Fruit fly (Drosophila melanogaster) whole organism, embryonic: ENCODE data around the gene Mul1.

Experiments used
- Asciz ChIP-seq: fragments of 200-800 bp; sonication (Bioruptor generic); optimal IDR thresholded peaks from 2 replicates; lab custom pipeline; 2017; ENCODE audit warnings: missing biosample characterization, mild to moderate bottlenecking, missing genetic modification characterization, missing genetic modification reagents
- CG10366 ChIP-seq: fragments of 200-800 bp; sonication (Bioruptor generic); IDR thresholded peaks from 2 replicates; pipeline ENCODE4 v1.3.6; 2022; ENCODE audit warnings: missing biosample characterization, missing genetic modification characterization
- CG10654 ChIP-seq: fragments of 200-800 bp; sonication (Bioruptor generic); optimal IDR thresholded peaks from 2 replicates; lab custom pipeline; 2016; ENCODE audit warnings: missing biosample characterization, missing genetic modification characterization
- CG10979 ChIP-seq: fragments of 200-800 bp; sonication (Bioruptor generic); optimal IDR thresholded peaks from 2 replicates; lab custom pipeline; 2018; ENCODE audit warnings: missing biosample characterization, mild to moderate bottlenecking, missing genetic modification characterization, moderate library complexity
- CG12744 ChIP-seq: fragments of 200-800 bp; sonication (Bioruptor generic); optimal IDR thresholded peaks from 2 replicates; lab custom pipeline; 2016; ENCODE audit warnings: missing biosample characterization, missing genetic modification characterization
- CG1529 ChIP-seq: fragments of 200-800 bp; sonication (Bioruptor generic); optimal IDR thresholded peaks from 3 replicates; lab custom pipeline; 2018; ENCODE audit warnings: missing biosample characterization, missing genetic modification characterization
- CG16863 ChIP-seq: fragments of 200-800 bp; sonication (Bioruptor generic); optimal IDR thresholded peaks from 3 replicates; lab custom pipeline; 2016; ENCODE audit warnings: missing biosample characterization, missing genetic modification characterization
- CG17328 ChIP-seq: fragments of 200-800 bp; sonication (Bioruptor generic); IDR thresholded peaks from 2 replicates; pipeline ENCODE4 v1.3.6; 2022; ENCODE audit warnings: missing biosample characterization, missing genetic modification characterization
- CG17361 ChIP-seq: fragments of 200-800 bp; sonication (Bioruptor generic); IDR thresholded peaks from 3 replicates; pipeline ENCODE4 v1.3.6; 2022; ENCODE audit warnings: missing biosample characterization, missing genetic modification characterization
- CG17829 ChIP-seq: fragments of 200-800 bp; optimal IDR thresholded peaks from 2 replicates; lab custom pipeline; 2019; ENCODE audit warnings: missing biosample characterization, mild to moderate bottlenecking, missing genetic modification characterization, moderate library complexity
- CG3065 ChIP-seq: fragments of 200-800 bp; sonication (Bioruptor generic); optimal IDR thresholded peaks from 2 replicates; lab custom pipeline; 2016; ENCODE audit warnings: missing biosample characterization, missing genetic modification characterization
- CG33557 ChIP-seq: fragments of 200-800 bp; sonication (Bioruptor generic); optimal IDR thresholded peaks from 2 replicates; lab custom pipeline; 2019; ENCODE audit warnings: missing biosample characterization, mild to moderate bottlenecking, missing genetic modification characterization, moderate library complexity
- CG43689 ChIP-seq: fragments of 200-800 bp; sonication (Bioruptor generic); IDR thresholded peaks from 2 replicates; pipeline ENCODE4 v1.3.6; 2022; ENCODE audit warnings: missing biosample characterization, missing genetic modification characterization
- CG5180 ChIP-seq: fragments of 200-800 bp; sonication (Bioruptor generic); optimal IDR thresholded peaks from 3 replicates; lab custom pipeline; 2017; ENCODE audit warnings: missing biosample characterization, missing genetic modification characterization, mild to moderate bottlenecking, moderate library complexity, missing genetic modification reagents
- CG6272 ChIP-seq: fragments of 200-800 bp; sonication (Bioruptor generic); IDR thresholded peaks from 2 replicates; pipeline ENCODE4 v1.3.6; 2022; ENCODE audit warnings: missing biosample characterization, missing genetic modification characterization
- CG8281 ChIP-seq: fragments of 200-800 bp; sonication (Bioruptor generic); optimal IDR thresholded peaks from 2 replicates; lab custom pipeline; 2018; ENCODE audit warnings: missing biosample characterization, mild to moderate bottlenecking, missing genetic modification characterization, moderate library complexity
- CG9817 ChIP-seq: fragments of 200-800 bp; sonication (Bioruptor generic); optimal IDR thresholded peaks from 2 replicates; lab custom pipeline; 2018; ENCODE audit warnings: missing biosample characterization, mild to moderate bottlenecking, missing genetic modification characterization, moderate library complexity
- CG9876 ChIP-seq: fragments of 200-800 bp; sonication (Bioruptor generic); optimal IDR thresholded peaks from 2 replicates; lab custom pipeline; 2016; ENCODE audit warnings: missing biosample characterization, missing genetic modification characterization
- CTCF ChIP-seq: fragments of 200-800 bp; sonication (Bioruptor generic); optimal IDR thresholded peaks from 2 replicates; lab custom pipeline; 2017; ENCODE audit warnings: missing biosample characterization, mild to moderate bottlenecking, missing genetic modification characterization, moderate library complexity
- Chrac-16 ChIP-seq: fragments of 200-800 bp; sonication (Bioruptor generic); optimal IDR thresholded peaks from 3 replicates; lab custom pipeline; 2016; ENCODE audit warnings: missing biosample characterization, missing genetic modification characterization
- Dip3 ChIP-seq: fragments of 200-800 bp; sonication (Bioruptor generic); optimal IDR thresholded peaks from 3 replicates; lab custom pipeline; 2016; ENCODE audit warnings: missing biosample characterization, missing genetic modification characterization
- E2f2 ChIP-seq: fragments of 200-800 bp; sonication (Bioruptor generic); IDR thresholded peaks from 2 replicates; pipeline ENCODE4 v1.3.6; 2022; ENCODE audit warnings: missing biosample characterization, missing genetic modification characterization
- HHEX ChIP-seq: fragments of 200-800 bp; sonication (Bioruptor generic); optimal IDR thresholded peaks from 3 replicates; lab custom pipeline; 2017; ENCODE audit warnings: missing biosample characterization, mild to moderate bottlenecking, missing genetic modification characterization, missing genetic modification reagents
- Myb ChIP-seq: fragments of 200-800 bp; sonication (Bioruptor generic); optimal IDR thresholded peaks from 2 replicates; lab custom pipeline; 2016; ENCODE audit warnings: missing biosample characterization, missing genetic modification characterization
- NC2α ChIP-seq: fragments of 200-800 bp; sonication (Bioruptor generic); optimal IDR thresholded peaks from 2 replicates; lab custom pipeline; 2016; ENCODE audit warnings: missing biosample characterization, missing genetic modification characterization
- Pdp1 ChIP-seq, 2 experiments: fragments of 200-800 bp; sonication (Bioruptor generic); optimal IDR thresholded peaks; 3 replicates each; lab custom pipeline; 2016; ENCODE audit warnings: missing biosample characterization in 2 of 2, missing genetic modification characterization in 2 of 2, mild to moderate bottlenecking in 1 of 2, moderate library complexity in 1 of 2
- Ptx1 ChIP-seq: fragments of 200-800 bp; sonication (Bioruptor generic); IDR thresholded peaks from 2 replicates; pipeline ENCODE4 v1.3.6; 2022; ENCODE audit warnings: missing biosample characterization, missing genetic modification characterization
- Sox102F ChIP-seq: fragments of 200-800 bp; sonication (Bioruptor generic); optimal IDR thresholded peaks from 2 replicates; lab custom pipeline; 2018; ENCODE audit warnings: missing biosample characterization, mild to moderate bottlenecking, missing genetic modification characterization, moderate library complexity
- TFAM ChIP-seq: fragments of 200-800 bp; sonication (Bioruptor generic); optimal IDR thresholded peaks from 2 replicates; lab custom pipeline; 2017; ENCODE audit warnings: missing biosample characterization, missing genetic modification characterization, inconsistent platforms
- Taf1 ChIP-seq: fragments of 200-800 bp; sonication (Bioruptor generic); IDR thresholded peaks from 2 replicates; pipeline ENCODE4 v1.3.6; 2022; ENCODE audit warnings: missing biosample characterization, missing genetic modification characterization
- Xbp1 ChIP-seq: fragments of 200-800 bp; sonication (Bioruptor generic); optimal IDR thresholded peaks from 3 replicates; lab custom pipeline; 2016; ENCODE audit warnings: missing biosample characterization, mild to moderate bottlenecking, missing genetic modification characterization
- ap ChIP-seq: fragments of 200-800 bp; sonication (Bioruptor generic); IDR thresholded peaks from 2 replicates; pipeline ENCODE4 v1.3.6; 2022; ENCODE audit warnings: missing biosample characterization, missing genetic modification characterization
- ase ChIP-seq: fragments of 200-800 bp; sonication (Bioruptor generic); IDR thresholded peaks from 3 replicates; pipeline ENCODE4 v1.3.6; 2022; ENCODE audit warnings: missing biosample characterization, missing genetic modification characterization
- chif ChIP-seq, 2 experiments: fragments of 200-800 bp; sonication (Bioruptor generic); optimal IDR thresholded peaks; 3 replicates each; lab custom pipeline; 2016; ENCODE audit warnings: missing biosample characterization in 2 of 2, missing genetic modification characterization in 2 of 2
- chm ChIP-seq: fragments of 200-800 bp; sonication (Bioruptor generic); IDR thresholded peaks from 2 replicates; pipeline ENCODE4 v1.3.6; 2022; ENCODE audit warnings: missing biosample characterization, missing genetic modification characterization
- dati ChIP-seq: fragments of 200-800 bp; sonication (Bioruptor generic); IDR thresholded peaks from 2 replicates; pipeline ENCODE4 v1.3.6; 2022; ENCODE audit warnings: missing biosample characterization, missing genetic modification characterization
- dpn ChIP-seq, 2 experiments: fragments of 200-800 bp; sonication (Bioruptor generic); optimal IDR thresholded peaks; 3 replicates each; lab custom pipeline; 2016; ENCODE audit warnings: missing biosample characterization in 2 of 2, missing genetic modification characterization in 2 of 2
- esg ChIP-seq: fragments of 200-800 bp; sonication (Bioruptor generic); conservative IDR thresholded peaks from 2 replicates; pipeline ENCODE4 v1.3.6; 2022; ENCODE audit warnings: missing biosample characterization, missing genetic modification characterization
- eve ChIP-seq, 2 experiments: fragments of >200 bp; optimal IDR thresholded peaks; 2 replicates each; lab custom pipeline; 2017; ENCODE audit warnings: missing biosample characterization in 2 of 2, missing genetic modification characterization in 2 of 2
- eyg ChIP-seq: fragments of 200-800 bp; sonication (Bioruptor generic); optimal IDR thresholded peaks from 3 replicates; lab custom pipeline; 2016; ENCODE audit warnings: missing biosample characterization, missing genetic modification characterization
- gsb ChIP-seq: fragments of 200-800 bp; sonication (Bioruptor generic); IDR thresholded peaks from 2 replicates; pipeline ENCODE4 v1.3.6; 2022; ENCODE audit warnings: missing biosample characterization, missing genetic modification characterization
- kah ChIP-seq: fragments of 200-800 bp; sonication (Bioruptor generic); optimal IDR thresholded peaks from 2 replicates; lab custom pipeline; 2018; ENCODE audit warnings: missing biosample characterization, mild to moderate bottlenecking, missing genetic modification characterization
- mirr ChIP-seq: fragments of 200-800 bp; sonication (Bioruptor generic); optimal IDR thresholded peaks from 3 replicates; lab custom pipeline; 2018; ENCODE audit warnings: missing biosample characterization, mild to moderate bottlenecking, missing genetic modification characterization
- otp ChIP-seq: fragments of 200-800 bp; sonication (Bioruptor generic); IDR thresholded peaks from 3 replicates; pipeline ENCODE4, ENCODE4 v1.3.6; 2022; ENCODE audit warnings: missing biosample characterization, missing genetic modification characterization
- prd ChIP-seq, 3 experiments: fragments of >200 bp in 2 of 3; fragments of 200-800 bp in 1 of 3; sonication (Bioruptor generic) in 1 of 3; optimal IDR thresholded peaks in 2 of 3; IDR thresholded peaks in 1 of 3; 2 replicates in 2 of 3; 3 replicates in 1 of 3; pipeline versions ENCODE4 v1.3.6 to Lab custom; 2017 to 2022; ENCODE audit warnings: missing biosample characterization in 1 of 3, missing genetic modification characterization in 1 of 3
- pros ChIP-seq: fragments of 200-800 bp; sonication (Bioruptor generic); optimal IDR thresholded peaks from 3 replicates; lab custom pipeline; 2019; ENCODE audit warnings: missing biosample characterization, mild to moderate bottlenecking, missing genetic modification characterization, moderate library complexity
- rib ChIP-seq: fragments of 200-800 bp; sonication (Bioruptor generic); IDR thresholded peaks from 2 replicates; pipeline ENCODE4 v1.3.6; 2022; ENCODE audit warnings: missing biosample characterization, missing genetic modification characterization
- sd ChIP-seq: fragments of 200-800 bp; sonication (Bioruptor generic); optimal IDR thresholded peaks from 3 replicates; lab custom pipeline; 2018; ENCODE audit warnings: missing biosample characterization, mild to moderate bottlenecking, missing genetic modification characterization, moderate library complexity
- sens-2 ChIP-seq: fragments of 200-800 bp; sonication (Bioruptor generic); IDR thresholded peaks from 2 replicates; pipeline ENCODE4 v1.3.6; 2022; ENCODE audit warnings: missing biosample characterization, missing genetic modification characterization
- sisA ChIP-seq: fragments of 200-800 bp; sonication (Bioruptor generic); IDR thresholded peaks from 2 replicates; pipeline ENCODE4 v1.3.6; 2022; ENCODE audit warnings: missing biosample characterization, missing genetic modification characterization
- wdn ChIP-seq: fragments of 200-800 bp; sonication (Bioruptor generic); IDR thresholded peaks from 2 replicates; pipeline ENCODE4 v1.3.6; 2022; ENCODE audit warnings: missing biosample characterization, missing genetic modification characterization
- zen ChIP-seq: fragments of 200-800 bp; sonication (Bioruptor generic); optimal IDR thresholded peaks from 3 replicates; lab custom pipeline; 2018; ENCODE audit warnings: missing biosample characterization, mild to moderate bottlenecking, missing genetic modification characterization, moderate library complexity

Gene Mul1

DNA sequence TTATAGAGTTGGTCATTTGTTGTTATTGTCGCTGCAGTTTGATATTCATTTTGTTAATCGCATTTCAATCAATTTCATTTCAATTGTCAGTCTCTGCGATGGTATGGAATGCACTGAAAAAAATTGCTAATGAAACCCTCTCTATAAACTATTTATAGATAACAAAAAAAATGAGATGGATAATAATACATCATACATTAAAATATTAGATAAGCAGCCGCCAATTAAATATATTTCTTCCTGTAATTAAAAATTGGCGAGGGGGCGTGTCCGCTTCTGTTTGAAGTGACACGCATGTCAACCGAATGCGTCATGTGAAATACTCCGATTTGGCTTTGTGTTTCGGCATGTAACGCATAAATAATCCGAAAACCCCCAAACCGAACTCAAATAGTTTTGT lies 23.2 kb downstream of the Mul1 start:
- TF ChIP-seq CTCF (no peak), CG17328 (GFP tag; lab: Robert Waterston, UW) (no peak), chm (GFP tag; lab: Robert Waterston, UW) (no peak), CG10654 (no peak), HHEX (no peak), CG10366 (GFP tag; lab: Robert Waterston, UW) (peak; percentile 49), CG9817 (tag; lab: Kevin White, UChicago) (no peak), NC2α (no peak), CG5180 (no peak), CG9876 (GFP tag; lab: Kevin White, UChicago) (no peak), kah (GFP tag; lab: Kevin White, UChicago) (no peak), otp (GFP tag; lab: Robert Waterston, UW) (no peak), CG1529 (GFP tag; lab: Kevin White, UChicago) (no peak), Asciz (GFP tag; lab: Kevin White, UChicago) (peak; percentile 16), CG10979 (tag; lab: Kevin White, UChicago) (no peak), esg (0 out of 2 replicates have a peak, but pooled peaks have one; percentile 6), mirr (GFP tag; lab: Kevin White, UChicago) (no peak), CG43689 (GFP tag; lab: Robert Waterston, UW) (no peak), Chrac-16 (GFP tag; lab: Kevin White, UChicago) (no peak), Xbp1 (GFP tag; lab: Kevin White, UChicago) (no peak), CG17361 (GFP tag; lab: Robert Waterston, UW) (no peak), CG6272 (GFP tag; lab: Robert Waterston, UW) (no peak), Dip3 (GFP tag; lab: Kevin White, UChicago) (no peak), sd (tag; lab: Kevin White, UChicago) (peak; percentile 55), wdn (GFP tag; lab: Robert Waterston, UW) (no peak), CG3065 (GFP tag; lab: Kevin White, UChicago) (no peak), CG8281 (tag; lab: Kevin White, UChicago) (no peak), ap (GFP tag; lab: Robert Waterston, UW) (no peak), ase (peak; percentile 48; the same call in 1 of the 3 replicates), Myb (GFP tag; lab: Kevin White, UChicago) (no peak), pros (GFP tag; lab: Kevin White, UChicago) (no peak), Pdp1 (GFP tag; optimal IDR thresholded peaks at IDR 0.05; lab: Kevin White, UChicago) (no peak), prd (optimal IDR thresholded peaks at IDR 0.05; lab: Kevin White, UChicago) (no peak), prd (GFP tag; IDR thresholded peaks at IDR 0.05; lab: Robert Waterston, UW) (peak; percentile 10; the same call in 1 of the 3 replicates), Ptx1 (GFP tag; lab: Robert Waterston, UW) (peak; percentile 36; the same call in 1 of the 2 replicates), Sox102F (GFP tag; lab: Kevin White, UChicago) (peak; percentile 55), eve (GFP tag; optimal IDR thresholded peaks at IDR 0.05; lab: Kevin White, UChicago) (no peak), CG12744 (GFP tag; lab: Kevin White, UChicago) (no peak), dpn (GFP tag; optimal IDR thresholded peaks at IDR 0.05; lab: Kevin White, UChicago) (no peak), sens-2 (no peak), dati (no peak), E2f2 (GFP tag; lab: Robert Waterston, UW) (no peak), TFAM (GFP tag; lab: Kevin White, UChicago) (no peak), Taf1 (GFP tag; lab: Robert Waterston, UW) (no peak), chif (GFP tag; optimal IDR thresholded peaks at IDR 0.05; lab: Kevin White, UChicago) (no peak), gsb (no peak), eyg (GFP tag; lab: Kevin White, UChicago) (no peak), CG17829 (no peak), zen (tag; lab: Kevin White, UChicago) (no peak), sisA (no peak), rib (no peak), CG33557 (GFP tag; lab: Kevin White, UChicago) (no peak), CG16863 (GFP tag; lab: Kevin White, UChicago) (no peak)
